Fruit fly (Drosophila melanogaster) whole organism, embryonic: ENCODE data around the gene CG43339.

Source experiments
- BEAF-32 ChIP-seq: fragments of 200-800 bp; sonication (Bioruptor generic); optimal IDR thresholded peaks from 3 replicates; lab custom pipeline; 2017; ENCODE audit warnings: missing biosample characterization, missing genetic modification characterization, mild to moderate bottlenecking, moderate library complexity, missing genetic modification reagents
- Bteb2 ChIP-seq: fragments of 200-800 bp; sonication (Bioruptor generic); optimal IDR thresholded peaks from 2 replicates; lab custom pipeline; 2016; ENCODE audit warnings: missing biosample characterization, missing genetic modification characterization
- C15 ChIP-seq: fragments of 200-800 bp; sonication (Bioruptor generic); IDR thresholded peaks from 3 replicates; pipeline ENCODE4 v1.3.6; 2022; ENCODE audit warnings: missing biosample characterization, missing genetic modification characterization
- CG10274 ChIP-seq: fragments of 200-800 bp; sonication (Bioruptor generic); optimal IDR thresholded peaks from 3 replicates; lab custom pipeline; 2017; ENCODE audit warnings: missing biosample characterization, mild to moderate bottlenecking, missing genetic modification characterization
- CG11723 ChIP-seq: fragments of 200-800 bp; sonication (Bioruptor generic); optimal IDR thresholded peaks from 2 replicates; lab custom pipeline; 2017; ENCODE audit warnings: missing biosample characterization, mild to moderate bottlenecking, missing genetic modification characterization
- CG12071 ChIP-seq: fragments of 200-800 bp; sonication (Bioruptor generic); optimal IDR thresholded peaks from 3 replicates; lab custom pipeline; 2018; ENCODE audit warnings: missing biosample characterization, mild to moderate bottlenecking, missing genetic modification characterization
- CG1233 ChIP-seq: fragments of 200-800 bp; sonication (Bioruptor generic); optimal IDR thresholded peaks from 4 replicates; lab custom pipeline; 2018; ENCODE audit warnings: missing biosample characterization, mild to moderate bottlenecking, missing genetic modification characterization
- CG12744 ChIP-seq: fragments of 200-800 bp; sonication (Bioruptor generic); optimal IDR thresholded peaks from 2 replicates; lab custom pipeline; 2016; ENCODE audit warnings: missing biosample characterization, missing genetic modification characterization
- CG13123 ChIP-seq: fragments of 200-800 bp; sonication (Bioruptor generic); optimal IDR thresholded peaks from 2 replicates; lab custom pipeline; 2016; ENCODE audit warnings: missing biosample characterization, missing genetic modification characterization
- CG15073 ChIP-seq: fragments of 200-800 bp; sonication (Bioruptor generic); optimal IDR thresholded peaks from 2 replicates; lab custom pipeline; 2016; ENCODE audit warnings: missing biosample characterization, missing genetic modification characterization
- CG17328 ChIP-seq: fragments of 200-800 bp; sonication (Bioruptor generic); IDR thresholded peaks from 2 replicates; pipeline ENCODE4 v1.3.6; 2022; ENCODE audit warnings: missing biosample characterization, missing genetic modification characterization
- CG17385 ChIP-seq: fragments of 200-800 bp; sonication (Bioruptor generic); optimal IDR thresholded peaks from 3 replicates; lab custom pipeline; 2018; ENCODE audit warnings: missing biosample characterization, mild to moderate bottlenecking, missing genetic modification characterization
- CG18599 ChIP-seq: fragments of 200-800 bp; sonication (Bioruptor generic); optimal IDR thresholded peaks from 3 replicates; lab custom pipeline; 2017; ENCODE audit warnings: missing biosample characterization, missing genetic modification characterization, mild to moderate bottlenecking, moderate library complexity, missing genetic modification reagents
- CG2889 ChIP-seq: fragments of 200-800 bp; sonication (Bioruptor generic); IDR thresholded peaks from 3 replicates; pipeline ENCODE4 v1.3.6; 2022; ENCODE audit warnings: missing biosample characterization, missing genetic modification characterization
- CG31365 ChIP-seq: fragments of 200-800 bp; sonication (Bioruptor generic); optimal IDR thresholded peaks from 2 replicates; lab custom pipeline; 2018; ENCODE audit warnings: missing biosample characterization, mild to moderate bottlenecking, missing genetic modification characterization
- CG32772 ChIP-seq: fragments of 200-800 bp; sonication (Bioruptor generic); IDR thresholded peaks from 2 replicates; pipeline ENCODE4 v1.3.6; 2022; ENCODE audit warnings: missing biosample characterization, missing genetic modification characterization
- CG34422 ChIP-seq: fragments of 200-800 bp; sonication (Bioruptor generic); IDR thresholded peaks from 3 replicates; pipeline ENCODE4 v1.3.6; 2022; ENCODE audit warnings: missing biosample characterization, missing genetic modification characterization
- CG3726 ChIP-seq: fragments of 200-800 bp; sonication (Bioruptor generic); IDR thresholded peaks from 3 replicates; pipeline ENCODE4, ENCODE4 v1.3.6; 2022; ENCODE audit warnings: missing biosample characterization, missing genetic modification characterization
- CG5245 ChIP-seq: fragments of 200-800 bp; sonication (Bioruptor generic); optimal IDR thresholded peaks from 3 replicates; lab custom pipeline; 2016; ENCODE audit warnings: missing biosample characterization, missing genetic modification characterization
- CG6689 ChIP-seq: fragments of 200-800 bp; sonication (Bioruptor generic); IDR thresholded peaks from 2 replicates; pipeline ENCODE4 v1.3.6; 2022; ENCODE audit warnings: missing biosample characterization, missing genetic modification characterization
- CG6813 ChIP-seq: fragments of 200-800 bp; sonication (Bioruptor generic); optimal IDR thresholded peaks from 2 replicates; lab custom pipeline; 2017; ENCODE audit warnings: missing biosample characterization, missing genetic modification characterization, mild to moderate bottlenecking, moderate library complexity, missing genetic modification reagents
- CHES-1-like ChIP-seq: fragments of 200-800 bp; sonication (Bioruptor generic); optimal IDR thresholded peaks from 2 replicates; lab custom pipeline; 2016; ENCODE audit warnings: missing biosample characterization, missing genetic modification characterization
- Dip3 ChIP-seq: fragments of 200-800 bp; sonication (Bioruptor generic); optimal IDR thresholded peaks from 3 replicates; lab custom pipeline; 2016; ENCODE audit warnings: missing biosample characterization, missing genetic modification characterization
- Dp ChIP-seq: fragments of 200-800 bp; sonication (Bioruptor generic); optimal IDR thresholded peaks from 2 replicates; lab custom pipeline; 2018; ENCODE audit warnings: missing biosample characterization, mild to moderate bottlenecking, missing genetic modification characterization, moderate library complexity
- E2f1 ChIP-seq: fragments of 200-800 bp; sonication (Bioruptor generic); IDR thresholded peaks from 2 replicates; pipeline ENCODE4 v1.3.6; 2022; ENCODE audit warnings: missing biosample characterization, missing genetic modification characterization
- Hmx ChIP-seq: fragments of 200-800 bp; sonication (Bioruptor generic); optimal IDR thresholded peaks from 2 replicates; lab custom pipeline; 2016; ENCODE audit warnings: missing biosample characterization, missing genetic modification characterization
- Hr39 ChIP-seq: fragments of >200 bp; optimal IDR thresholded peaks from 2 replicates; lab custom pipeline; 2017
- Med ChIP-seq: fragments of 200-800 bp; sonication (Bioruptor generic); peaks from one replicate; lab custom pipeline; 2016; ENCODE audit warnings: missing biosample characterization, missing genetic modification characterization, mild to moderate bottlenecking, inconsistent platforms, moderate library complexity
- Mes4 ChIP-seq: fragments of 200-800 bp; sonication (Bioruptor generic); optimal IDR thresholded peaks from 2 replicates; lab custom pipeline; 2016; ENCODE audit warnings: missing biosample characterization, missing genetic modification characterization
- Nf-YA ChIP-seq: fragments of 200-800 bp; sonication (Bioruptor generic); IDR thresholded peaks from 2 replicates; pipeline ENCODE4 v1.3.6; 2022; ENCODE audit warnings: missing biosample characterization, missing genetic modification characterization
- Nf-YB ChIP-seq: fragments of 200-800 bp; sonication (Bioruptor generic); optimal IDR thresholded peaks from 3 replicates; lab custom pipeline; 2019; ENCODE audit warnings: missing biosample characterization, mild to moderate bottlenecking, missing genetic modification characterization, moderate library complexity
- Ptx1 ChIP-seq: fragments of 200-800 bp; sonication (Bioruptor generic); IDR thresholded peaks from 2 replicates; pipeline ENCODE4 v1.3.6; 2022; ENCODE audit warnings: missing biosample characterization, missing genetic modification characterization
- Ravus ChIP-seq: fragments of 200-800 bp; sonication (Bioruptor generic); IDR thresholded peaks from 2 replicates; pipeline ENCODE4 v1.3.6; 2022; ENCODE audit warnings: missing biosample characterization, missing genetic modification characterization
- Sry-β ChIP-seq: fragments of 200-800 bp; sonication (Bioruptor generic); optimal IDR thresholded peaks from 2 replicates; lab custom pipeline; 2018; ENCODE audit warnings: missing biosample characterization, mild to moderate bottlenecking, missing genetic modification characterization, moderate library complexity
- Trl ChIP-seq, 3 experiments: fragments of >200 bp in 2 of 3; fragments of 200-800 bp in 1 of 3; sonication (Bioruptor generic) in 1 of 3; optimal IDR thresholded peaks; 2 replicates in 1 of 3; 3 replicates in 2 of 3; lab custom pipeline; 2016 to 2017; ENCODE audit warnings: missing biosample characterization in 1 of 3, missing genetic modification characterization in 1 of 3
- ab ChIP-seq: fragments of 200-800 bp; sonication (Bioruptor generic); optimal IDR thresholded peaks from 2 replicates; lab custom pipeline; 2016; ENCODE audit warnings: missing biosample characterization, missing genetic modification characterization
- ara ChIP-seq: fragments of 200-800 bp; sonication (Bioruptor generic); IDR thresholded peaks from 2 replicates; pipeline ENCODE4 v1.3.6; 2022; ENCODE audit warnings: missing biosample characterization, missing genetic modification characterization
- btn ChIP-seq: fragments of 200-800 bp; sonication (Bioruptor generic); optimal IDR thresholded peaks from 2 replicates; lab custom pipeline; 2016; ENCODE audit warnings: missing biosample characterization, missing genetic modification characterization
- chm ChIP-seq: fragments of 200-800 bp; sonication (Bioruptor generic); IDR thresholded peaks from 2 replicates; pipeline ENCODE4 v1.3.6; 2022; ENCODE audit warnings: missing biosample characterization, missing genetic modification characterization
- disco-r ChIP-seq: fragments of 200-800 bp; sonication (Bioruptor generic); optimal IDR thresholded peaks from 2 replicates; lab custom pipeline; 2016; ENCODE audit warnings: missing biosample characterization, missing genetic modification characterization
- en ChIP-seq: fragments of 200-800 bp; sonication (Bioruptor generic); optimal IDR thresholded peaks from 2 replicates; lab custom pipeline; 2016; ENCODE audit warnings: missing biosample characterization, missing genetic modification characterization
- fru ChIP-seq: fragments of >200 bp; optimal IDR thresholded peaks from 2 replicates; lab custom pipeline; 2017
- hkb ChIP-seq, 2 experiments: fragments of 200-800 bp in 1 of 2; fragments of >200 bp in 1 of 2; sonication (Bioruptor generic) in 1 of 2; IDR thresholded peaks in 1 of 2; optimal IDR thresholded peaks in 1 of 2; 2 replicates each; pipeline versions ENCODE4 v1.3.6 to Lab custom; 2017 to 2022; ENCODE audit warnings: missing biosample characterization in 1 of 2, missing genetic modification characterization in 1 of 2
- mld ChIP-seq: fragments of 200-800 bp; sonication (Bioruptor generic); IDR thresholded peaks from 3 replicates; pipeline ENCODE4 v1.3.6; 2022; ENCODE audit warnings: missing biosample characterization, missing genetic modification characterization; ENCODE audit not compliant: partially characterized antibody
- nerfin-1 ChIP-seq: fragments of 200-800 bp; sonication (Bioruptor generic); optimal IDR thresholded peaks from 3 replicates; lab custom pipeline; 2019; ENCODE audit warnings: missing biosample characterization, mild to moderate bottlenecking, missing genetic modification characterization, moderate library complexity
- nmo ChIP-seq: fragments of 200-800 bp; sonication (Bioruptor generic); optimal IDR thresholded peaks from 2 replicates; lab custom pipeline; 2018; ENCODE audit warnings: missing biosample characterization, mild to moderate bottlenecking, missing genetic modification characterization, moderate library complexity
- pb ChIP-seq: fragments of 200-800 bp; sonication (Bioruptor generic); optimal IDR thresholded peaks from 3 replicates; lab custom pipeline; 2016; ENCODE audit warnings: missing biosample characterization, missing genetic modification characterization
- phol ChIP-seq: fragments of 200-800 bp; sonication (Bioruptor generic); optimal IDR thresholded peaks from 3 replicates; lab custom pipeline; 2018; ENCODE audit warnings: missing biosample characterization, mild to moderate bottlenecking, missing genetic modification characterization, moderate library complexity
- pum ChIP-seq: fragments of 200-800 bp; sonication (Bioruptor generic); optimal IDR thresholded peaks from 2 replicates; lab custom pipeline; 2016; ENCODE audit warnings: missing biosample characterization, missing genetic modification characterization
- ranshi ChIP-seq: fragments of 200-800 bp; sonication (Bioruptor generic); IDR thresholded peaks from 2 replicates; pipeline ENCODE4 v1.3.6; 2022; ENCODE audit warnings: missing biosample characterization, missing genetic modification characterization
- row ChIP-seq: fragments of 200-800 bp; sonication (Bioruptor generic); IDR thresholded peaks from 3 replicates; pipeline ENCODE4 v1.3.6; 2022; ENCODE audit warnings: missing biosample characterization, missing genetic modification characterization
- schlank ChIP-seq: fragments of 200-800 bp; sonication (Bioruptor generic); optimal IDR thresholded peaks from 2 replicates; lab custom pipeline; 2018; ENCODE audit warnings: missing biosample characterization, mild to moderate bottlenecking, missing genetic modification characterization
- sens ChIP-seq: fragments of 200-800 bp; sonication (Bioruptor generic); peaks from one replicate; lab custom pipeline; 2016; ENCODE audit warnings: missing biosample characterization, missing genetic modification characterization

CG43339 gene

dm6 chr2L:18625009-18625408 is 48.1 kb downstream of the CG43339 start (continued):
- no peak for TF ChIP-seq CG34422 (GFP tag; lab: Robert Waterston, UW)
- no peak for TF ChIP-seq CG1233 (GFP tag; lab: Kevin White, UChicago)
- TF ChIP-seq ara (GFP tag; lab: Robert Waterston, UW), result no peak
- TF ChIP-seq schlank (tag; lab: Kevin White, UChicago), result no peak
- no peak for TF ChIP-seq Dp (GFP tag; lab: Kevin White, UChicago)
- no peak for TF ChIP-seq CG12744
- TF ChIP-seq CHES-1-like (GFP tag; lab: Kevin White, UChicago), result no peak
- no peak for TF ChIP-seq CG13123 (GFP tag; lab: Kevin White, UChicago)
- TF ChIP-seq CG31365 (tag; lab: Kevin White, UChicago), result no peak
- no peak for TF ChIP-seq CG3726 (GFP tag; lab: Robert Waterston, UW)
- TF ChIP-seq CG5245 (GFP tag; lab: Kevin White, UChicago), result no peak
- TF ChIP-seq Sry-β (GFP tag; lab: Kevin White, UChicago), result no peak
- peak; percentile 45 for TF ChIP-seq CG12071 (GFP tag; lab: Kevin White, UChicago)
- no peak for TF ChIP-seq sens (GFP tag; lab: Kevin White, UChicago)
- TF ChIP-seq pb, result no peak
- TF ChIP-seq mld (GFP tag; lab: Robert Waterston, UW), result no peak
- TF ChIP-seq Ravus, result no peak
- TF ChIP-seq CG18599 (GFP tag; lab: Kevin White, UChicago), result peak; percentile 60
- no peak for TF ChIP-seq btn (GFP tag; lab: Kevin White, UChicago)
- no peak for TF ChIP-seq hkb (optimal IDR thresholded peaks at IDR 0.05; lab: Kevin White, UChicago)
- TF ChIP-seq hkb (GFP tag; IDR thresholded peaks at IDR 0.05; lab: Robert Waterston, UW), result no peak
- TF ChIP-seq Bteb2 (GFP tag; lab: Kevin White, UChicago), result peak; percentile 18
- TF ChIP-seq Trl (optimal IDR thresholded peaks at IDR 0.05; lab: Kevin White, UChicago), result no peak
- TF ChIP-seq Trl (GFP tag; optimal IDR thresholded peaks at IDR 0.05; lab: Kevin White, UChicago), result no peak

- TF ChIP-seq CG2889 (GFP tag; lab: Robert Waterston, UW) (no peak), Med (peak; percentile 32), CG32772 (GFP tag; lab: Robert Waterston, UW) (no peak), CG17328 (GFP tag; lab: Robert Waterston, UW) (no peak), Hmx (GFP tag; lab: Kevin White, UChicago) (no peak), C15 (GFP tag; lab: Robert Waterston, UW) (no peak), pum (GFP tag; lab: Kevin White, UChicago) (no peak), CG11723 (no peak), chm (GFP tag; lab: Robert Waterston, UW) (no peak), Hr39 (lab: Kevin White, UChicago) (no peak), CG6813 (GFP tag; lab: Kevin White, UChicago) (no peak), E2f1 (no peak), Mes4 (GFP tag; lab: Kevin White, UChicago) (no peak), CG10274 (GFP tag; lab: Kevin White, UChicago) (no peak), nerfin-1 (tag; lab: Kevin White, UChicago) (no peak), nmo (GFP tag; lab: Kevin White, UChicago) (no peak), CG17385 (GFP tag; lab: Kevin White, UChicago) (no peak), Nf-YB (GFP tag; lab: Kevin White, UChicago) (no peak), ab (GFP tag; lab: Kevin White, UChicago) (no peak), fru (no peak), CG6689 (GFP tag; lab: Robert Waterston, UW) (no peak), ranshi (GFP tag; lab: Robert Waterston, UW) (no peak), en (GFP tag; lab: Kevin White, UChicago) (no peak), phol (tag; lab: Kevin White, UChicago) (no peak), Nf-YA (GFP tag; lab: Robert Waterston, UW) (no peak), row (no peak), Dip3 (GFP tag; lab: Kevin White, UChicago) (no peak), CG15073 (GFP tag; lab: Kevin White, UChicago) (no peak), BEAF-32 (no peak), Ptx1 (no peak), disco-r (GFP tag; lab: Kevin White, UChicago) (no peak)
Measured at dm6 chr2L:18624362-18624761, 48.7 kb downstream of the CG43339 start.
